Worm (Caenorhabditis elegans) whole organism, L1 larva: Measurements from ENCODE around the gene col-129.

Source experiments
- C16A3.4 ChIP-seq: fragments of 150-350 bp; optimal IDR thresholded peaks from 2 replicates; lab custom pipeline; 2014; ENCODE audit warnings: missing biosample characterization, missing genetic modification characterization
- C34B4.2 ChIP-seq: sonication (generic microtip); optimal IDR thresholded peaks from 2 replicates; lab custom pipeline; 2017; ENCODE audit warnings: mild to moderate bottlenecking, missing genetic modification characterization, missing compliant biosample characterization
- F16B12.6 ChIP-seq: fragments of 150-350 bp; optimal IDR thresholded peaks from 2 replicates; lab custom pipeline; 2014; ENCODE audit warnings: missing biosample characterization, missing genetic modification characterization
- Y116A8C.19 ChIP-seq: sonication (generic microtip); optimal IDR thresholded peaks from 2 replicates; lab custom pipeline; 2016; ENCODE audit warnings: missing compliant biosample characterization, missing genetic modification characterization, borderline replicate concordance
- aly-2 ChIP-seq: fragments of 150-350 bp; optimal IDR thresholded peaks from 2 replicates; lab custom pipeline; 2014; ENCODE audit warnings: missing biosample characterization, missing genetic modification characterization
- blmp-1 ChIP-seq: fragments of 150-350 bp; optimal IDR thresholded peaks from 2 replicates; lab custom pipeline; 2014; ENCODE audit warnings: missing biosample characterization, missing genetic modification characterization
- ceh-63 ChIP-seq: fragments of 200-800 bp; sonication (Bioruptor generic); optimal IDR thresholded peaks from 2 replicates; lab custom pipeline; 2018; ENCODE audit warnings: mild to moderate bottlenecking, missing genetic modification characterization, missing compliant biosample characterization
- ceh-8 ChIP-seq: fragments of 200-800 bp; sonication (Bioruptor generic); optimal IDR thresholded peaks from 2 replicates; lab custom pipeline; 2018; ENCODE audit warnings: mild to moderate bottlenecking, missing genetic modification characterization, moderate library complexity, missing compliant biosample characterization
- ceh-82 ChIP-seq, 3 experiments: fragments of 150-350 bp in 1 of 3; sonication (generic microtip) in 2 of 3; optimal IDR thresholded peaks; 2 replicates each; lab custom pipeline; 2014 to 2017; ENCODE audit warnings: missing biosample characterization in 3 of 3, missing genetic modification characterization in 3 of 3
- ceh-88 ChIP-seq: fragments of 200-800 bp; sonication (Bioruptor generic); IDR thresholded peaks from 2 replicates; pipeline ENCODE4 v1.3.6; 2022; ENCODE audit warnings: missing genetic modification characterization, missing compliant biosample characterization
- dsc-1 ChIP-seq: sonication (generic microtip); optimal IDR thresholded peaks from 2 replicates; lab custom pipeline; 2016; ENCODE audit warnings: mild to moderate bottlenecking, missing genetic modification characterization, missing compliant biosample characterization
- efl-1 ChIP-seq, 4 experiments: fragments of 150-350 bp; optimal IDR thresholded peaks in 3 of 4; peaks in 1 of 4; 1 replicate in 1 of 4; 2 replicates in 3 of 4; lab custom pipeline; 2014; ENCODE audit warnings: missing biosample characterization in 2 of 4, missing genetic modification characterization in 2 of 4, missing genetic modification reagents in 2 of 4
- efl-3 ChIP-seq: fragments of 200-800 bp; sonication (Bioruptor generic); optimal IDR thresholded peaks from 2 replicates; lab custom pipeline; 2018; ENCODE audit warnings: mild to moderate bottlenecking, missing genetic modification characterization, missing compliant biosample characterization
- egl-13 ChIP-seq: sonication (generic microtip); optimal IDR thresholded peaks from 2 replicates; lab custom pipeline; 2016; ENCODE audit warnings: missing genotype, missing genetic modification reagents, missing genetic modification characterization, missing compliant biosample characterization
- egl-27 ChIP-seq, 2 experiments: fragments of 150-350 bp in 1 of 2; sonication (generic microtip); optimal IDR thresholded peaks; 3 replicates each; lab custom pipeline; 2017 to 2018; ENCODE audit warnings: missing biosample characterization in 2 of 2, missing genetic modification characterization in 2 of 2, missing genetic modification reagents in 2 of 2
- elt-2 ChIP-seq: sonication (generic microtip); optimal IDR thresholded peaks from 2 replicates; lab custom pipeline; 2016; ENCODE audit warnings: missing genetic modification characterization, mild to moderate bottlenecking, inconsistent platforms, missing compliant biosample characterization, missing genetic modification reagents
- fkh-10 ChIP-seq: sonication (generic microtip); optimal IDR thresholded peaks from 2 replicates; lab custom pipeline; 2017; ENCODE audit warnings: missing biosample characterization, missing genetic modification reagents, missing genetic modification characterization
- fkh-8 ChIP-seq: sonication (generic microtip); optimal IDR thresholded peaks from 2 replicates; lab custom pipeline; 2016; ENCODE audit warnings: mild to moderate bottlenecking, missing genetic modification characterization, missing compliant biosample characterization
- grh-1 ChIP-seq: fragments of 200-800 bp; sonication (Bioruptor generic); IDR thresholded peaks from 2 replicates; pipeline ENCODE4 v1.3.6; 2022; ENCODE audit warnings: missing genetic modification reagents, missing genetic modification characterization, missing compliant biosample characterization
- hlh-17 ChIP-seq: fragments of 200-800 bp; sonication (Bioruptor generic); optimal IDR thresholded peaks from 2 replicates; lab custom pipeline; 2018; ENCODE audit warnings: missing genetic modification characterization, mild to moderate bottlenecking, missing compliant biosample characterization, moderate library complexity, borderline replicate concordance
- hlh-4 ChIP-seq: sonication (generic microtip); optimal IDR thresholded peaks from 2 replicates; lab custom pipeline; 2016; ENCODE audit warnings: mild to moderate bottlenecking, missing genetic modification characterization, missing compliant biosample characterization
- isw-1 ChIP-seq: fragments of 200-800 bp; sonication (Bioruptor generic); IDR thresholded peaks from 2 replicates; pipeline ENCODE4 v1.3.6; 2022; ENCODE audit warnings: missing genetic modification characterization, missing compliant biosample characterization
- lin-14 ChIP-seq: fragments of 200-800 bp; sonication (Bioruptor generic); optimal IDR thresholded peaks from 2 replicates; lab custom pipeline; 2018; ENCODE audit warnings: mild to moderate bottlenecking, missing genetic modification characterization, moderate library complexity, missing compliant biosample characterization
- lin-15B ChIP-seq: fragments of 150-350 bp; sonication (generic microtip); optimal IDR thresholded peaks from 3 replicates; lab custom pipeline; 2014; ENCODE audit warnings: missing biosample characterization, missing genetic modification characterization
- lir-3 ChIP-seq: sonication (generic microtip); optimal IDR thresholded peaks from 2 replicates; lab custom pipeline; 2016; ENCODE audit warnings: mild to moderate bottlenecking, missing genetic modification characterization, moderate library complexity, missing compliant biosample characterization; ENCODE audit not compliant: poor library complexity
- lsy-2 ChIP-seq, 2 experiments: fragments of 150-350 bp; optimal IDR thresholded peaks; 2 replicates each; lab custom pipeline; 2014; ENCODE audit warnings: missing biosample characterization in 2 of 2, missing genetic modification characterization in 2 of 2
- mab-9 ChIP-seq: fragments of 200-800 bp; sonication (Bioruptor generic); IDR thresholded peaks from 2 replicates; pipeline ENCODE4 v1.3.6; 2022; ENCODE audit warnings: missing genetic modification reagents, missing genetic modification characterization, missing compliant biosample characterization
- nhr-11 ChIP-seq: fragments of 150-350 bp; optimal IDR thresholded peaks from 2 replicates; lab custom pipeline; 2014; ENCODE audit warnings: missing biosample characterization, missing genetic modification characterization
- nhr-19 ChIP-seq: fragments of 200-800 bp; sonication (Bioruptor generic); conservative IDR thresholded peaks from 2 replicates; pipeline ENCODE4 v1.3.6; 2022; ENCODE audit warnings: missing genetic modification characterization, missing compliant biosample characterization
- nhr-20 ChIP-seq: sonication (generic microtip); optimal IDR thresholded peaks from 2 replicates; lab custom pipeline; 2016; ENCODE audit warnings: mild to moderate bottlenecking, missing genetic modification characterization, missing compliant biosample characterization
- nhr-237 ChIP-seq: fragments of 150-350 bp; optimal IDR thresholded peaks from 2 replicates; lab custom pipeline; 2014; ENCODE audit warnings: missing biosample characterization, missing genetic modification characterization
- nhr-76 ChIP-seq: sonication (generic microtip); optimal IDR thresholded peaks from 2 replicates; lab custom pipeline; 2017; ENCODE audit warnings: missing biosample characterization, missing genetic modification characterization
- nhr-77 ChIP-seq: fragments of 150-350 bp; optimal IDR thresholded peaks from 2 replicates; lab custom pipeline; 2014; ENCODE audit warnings: missing biosample characterization, missing genetic modification characterization
- nhr-84 ChIP-seq: sonication (generic microtip); optimal IDR thresholded peaks from 2 replicates; lab custom pipeline; 2017; ENCODE audit warnings: missing biosample characterization, missing genetic modification characterization
- nhr-90 ChIP-seq: sonication (generic microtip); optimal IDR thresholded peaks from 2 replicates; lab custom pipeline; 2016; ENCODE audit warnings: mild to moderate bottlenecking, missing genetic modification characterization, missing compliant biosample characterization; ENCODE audit not compliant: poor library complexity
- pag-3 ChIP-seq: sonication (generic microtip); optimal IDR thresholded peaks from 2 replicates; lab custom pipeline; 2017; ENCODE audit warnings: missing genetic modification characterization, mild to moderate bottlenecking, missing compliant biosample characterization, antibody characterized with exemption, borderline replicate concordance; ENCODE audit not compliant: insufficient read depth
- pqm-1 ChIP-seq: sonication (generic microtip); optimal IDR thresholded peaks from 3 replicates; lab custom pipeline; 2017; ENCODE audit warnings: missing biosample characterization, missing genetic modification characterization
- skn-1 ChIP-seq: fragments of 150-350 bp; optimal IDR thresholded peaks from 2 replicates; lab custom pipeline; 2014; ENCODE audit warnings: missing biosample characterization, missing genetic modification characterization
- snpc-4 ChIP-seq: fragments of 150-350 bp; optimal IDR thresholded peaks from 2 replicates; lab custom pipeline; 2014; ENCODE audit warnings: missing biosample characterization, missing genetic modification characterization
- sox-4 ChIP-seq: sonication (generic microtip); optimal IDR thresholded peaks from 2 replicates; lab custom pipeline; 2016; ENCODE audit warnings: missing genetic modification characterization, missing compliant biosample characterization
- sup-37 ChIP-seq: fragments of 200-800 bp; sonication (Bioruptor generic); optimal IDR thresholded peaks from 2 replicates; lab custom pipeline; 2018; ENCODE audit warnings: mild to moderate bottlenecking, missing genetic modification characterization, missing compliant biosample characterization
- swsn-7 ChIP-seq: sonication (generic microtip); optimal IDR thresholded peaks from 2 replicates; lab custom pipeline; 2016; ENCODE audit warnings: missing genetic modification characterization, missing compliant biosample characterization
- tlp-1 ChIP-seq: fragments of 150-350 bp; optimal IDR thresholded peaks from 2 replicates; lab custom pipeline; 2014; ENCODE audit warnings: missing biosample characterization, missing genetic modification characterization
- unc-130 ChIP-seq: fragments of 150-350 bp; optimal IDR thresholded peaks from 2 replicates; lab custom pipeline; 2017; ENCODE audit warnings: missing biosample characterization, missing genetic modification characterization, inconsistent platforms
- unc-86 ChIP-seq: sonication (generic microtip); optimal IDR thresholded peaks from 2 replicates; lab custom pipeline; 2016; ENCODE audit warnings: missing genetic modification characterization, missing compliant biosample characterization
- unc-98 ChIP-seq: fragments of 200-800 bp; sonication (Bioruptor generic); IDR thresholded peaks from 2 replicates; pipeline ENCODE4 v1.3.6; 2022; ENCODE audit warnings: missing genetic modification characterization, missing compliant biosample characterization
- zag-1 ChIP-seq: fragments of 150-350 bp; optimal IDR thresholded peaks from 2 replicates; lab custom pipeline; 2014; ENCODE audit warnings: missing biosample characterization, missing genetic modification characterization
- zip-4 ChIP-seq: fragments of 200-800 bp; sonication (Bioruptor generic); optimal IDR thresholded peaks from 2 replicates; lab custom pipeline; 2018; ENCODE audit warnings: mild to moderate bottlenecking, missing genetic modification characterization, moderate library complexity, missing compliant biosample characterization
- ztf-11 ChIP-seq, 2 experiments: sonication (generic microtip); optimal IDR thresholded peaks; 2 replicates each; lab custom pipeline; 2016 to 2017; ENCODE audit warnings: missing genetic modification characterization in 2 of 2, missing biosample characterization in 1 of 2, missing compliant biosample characterization in 1 of 2
- ztf-4 ChIP-seq: fragments of 150-350 bp; optimal IDR thresholded peaks from 2 replicates; lab custom pipeline; 2014; ENCODE audit warnings: missing biosample characterization, missing genetic modification characterization

col-129 gene

DNA sequence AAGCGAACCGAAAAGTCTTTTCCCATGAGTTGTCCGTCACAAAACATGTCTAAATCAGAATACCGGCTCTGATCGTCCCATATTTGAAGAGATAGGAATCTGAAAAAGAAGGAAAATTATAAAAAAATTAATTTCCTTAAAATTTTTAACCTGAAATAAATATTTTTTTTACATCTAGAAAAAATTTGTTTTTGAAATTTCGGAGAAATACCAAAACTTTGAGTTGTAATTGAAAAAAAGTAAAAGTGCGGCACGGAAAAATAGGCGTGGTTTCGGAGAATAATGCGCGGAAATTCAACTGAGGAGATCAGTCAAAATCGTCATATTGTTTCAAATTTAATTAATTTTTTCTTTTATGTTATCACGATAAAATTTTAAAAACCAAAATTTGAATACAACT lies 20.7 kb downstream of the col-129 start, which contains the start of gene F11A10.6:
F11A10.6 (minus strand) TSS at position 101 of the 400 bp plus-strand sequence.
- TF ChIP-seq snpc-4 (tag; lab: Kevin White, UChicago) = no peak
- no peak for TF ChIP-seq fkh-8 (tag; lab: Kevin White, UChicago)
- TF ChIP-seq ceh-88 = no peak
- TF ChIP-seq nhr-76 = no peak
- no peak for TF ChIP-seq ceh-82 (tag; optimal IDR thresholded peaks at IDR 0.05; lab: Kevin White, UChicago)
- no peak for TF ChIP-seq aly-2 (tag; lab: Kevin White, UChicago)
- TF ChIP-seq blmp-1 = peak; percentile 27
- no peak for TF ChIP-seq C34B4.2 (tag; lab: Kevin White, UChicago)
- TF ChIP-seq, all 84 proteins: peak for 1

- no peak for TF ChIP-seq lin-14 (GFP tag; lab: Kevin White, UChicago)
- no peak for TF ChIP-seq unc-98 (GFP tag; lab: Robert Waterston, UW)
- no peak for TF ChIP-seq nhr-19 (GFP tag; lab: Robert Waterston, UW)
- no peak for TF ChIP-seq pag-3 (tag; lab: Kevin White, UChicago)
- no peak for TF ChIP-seq sox-4 (tag; lab: Kevin White, UChicago)
- no peak for TF ChIP-seq dsc-1 (tag; lab: Kevin White, UChicago)
- TF ChIP-seq egl-27 (tag; optimal IDR thresholded peaks at IDR 0.05; lab: Kevin White, UChicago) = no peak
- TF ChIP-seq hlh-4 = no peak
- TF ChIP-seq nhr-76 = no peak
- TF ChIP-seq lir-3 (tag; lab: Kevin White, UChicago) = no peak
- TF ChIP-seq unc-130 (tag; lab: Kevin White, UChicago) = no peak
- no peak for TF ChIP-seq nhr-84 (tag; lab: Kevin White, UChicago)
- peak; percentile 43 to 61 for TF ChIP-seq efl-1 (optimal IDR thresholded peaks at IDR 0.05; lab: Kevin White, UChicago)
- peak; percentile 42 to 84 for TF ChIP-seq efl-1 (GFP tag; optimal IDR thresholded peaks at IDR 0.05 in 1 of 2; lab: Kevin White, UChicago)
- no peak for TF ChIP-seq fkh-10 (GFP tag; lab: Kevin White, UChicago)
- peak; percentile 43 for TF ChIP-seq aly-2 (tag; lab: Kevin White, UChicago)
- TF ChIP-seq tlp-1 (tag; lab: Kevin White, UChicago) = no peak
- TF ChIP-seq fkh-8 (tag; lab: Kevin White, UChicago) = no peak
- TF ChIP-seq skn-1 (tag; lab: Kevin White, UChicago) = no peak
- no peak for TF ChIP-seq F16B12.6 (tag; lab: Kevin White, UChicago)
- peak in 1 of 3 experiments; percentile 36 for TF ChIP-seq ceh-82 (tag; optimal IDR thresholded peaks at IDR 0.05; lab: Kevin White, UChicago)
- no peak for TF ChIP-seq egl-13 (tag; lab: Kevin White, UChicago)
- TF ChIP-seq ztf-4 (tag; lab: Kevin White, UChicago) = no peak
- peak; percentile 16 for TF ChIP-seq nhr-20 (tag; lab: Kevin White, UChicago)
- no peak for TF ChIP-seq unc-86 (tag; lab: Kevin White, UChicago)
- no peak for TF ChIP-seq Y116A8C.19
- no peak for TF ChIP-seq elt-2 (tag; lab: Kevin White, UChicago)
- TF ChIP-seq mab-9 (GFP tag; lab: Robert Waterston, UW) = no peak
- no peak for TF ChIP-seq pqm-1 (tag; lab: Kevin White, UChicago)
- TF ChIP-seq lin-15B (tag; lab: Kevin White, UChicago) = peak; percentile 70
- TF ChIP-seq ceh-8 (GFP tag; lab: Kevin White, UChicago) = no peak
- no peak for TF ChIP-seq zip-4 (GFP tag; lab: Kevin White, UChicago)
- TF ChIP-seq ceh-63 = no peak
- no peak for TF ChIP-seq isw-1 (GFP tag; lab: Robert Waterston, UW)
- no peak for TF ChIP-seq nhr-11 (tag; lab: Kevin White, UChicago)
- no peak for TF ChIP-seq nhr-90 (tag; lab: Kevin White, UChicago)
- no peak for TF ChIP-seq nhr-237 (tag; lab: Kevin White, UChicago)
- no peak for TF ChIP-seq zag-1
- TF ChIP-seq efl-3 (GFP tag; lab: Kevin White, UChicago) = no peak
- no peak for TF ChIP-seq grh-1
- no peak for TF ChIP-seq sup-37 (GFP tag; lab: Kevin White, UChicago)
- no peak for TF ChIP-seq hlh-17
- peak; percentile 27 for TF ChIP-seq C16A3.4 (tag; lab: Kevin White, UChicago)
- TF ChIP-seq nhr-77 (tag; lab: Kevin White, UChicago) = no peak
- TF ChIP-seq swsn-7 (tag; lab: Kevin White, UChicago) = no peak
- TF ChIP-seq ztf-11 (tag; optimal IDR thresholded peaks at IDR 0.05; lab: Kevin White, UChicago) = no peak
- TF ChIP-seq lsy-2 (tag; optimal IDR thresholded peaks at IDR 0.05; lab: Kevin White, UChicago) = peak; percentile 19 to 71
Measured at ce11 chrIV:12088898-12089297, 21.3 kb downstream of the col-129 start.
